Fruit fly (Drosophila melanogaster) whole organism, prepupa: ENCODE measurements around the gene spen.

Source experiments
- Blimp-1 ChIP-seq: fragments of 200-800 bp; sonication (Bioruptor generic); optimal IDR thresholded peaks from 3 replicates; lab custom pipeline; 2017; ENCODE audit warnings: missing biosample characterization, missing genetic modification characterization, mild to moderate bottlenecking, moderate library complexity, missing genetic modification reagents
- CG10631 ChIP-seq: fragments of 200-800 bp; sonication (Bioruptor generic); optimal IDR thresholded peaks from 2 replicates; lab custom pipeline; 2016; ENCODE audit warnings: missing biosample characterization, missing genetic modification characterization
- CG10669 ChIP-seq: fragments of 200-800 bp; sonication (Bioruptor generic); optimal IDR thresholded peaks from 3 replicates; lab custom pipeline; 2018; ENCODE audit warnings: missing biosample characterization, mild to moderate bottlenecking, missing genetic modification characterization, moderate library complexity
- CG11294 ChIP-seq: fragments of 200-800 bp; sonication (Bioruptor generic); IDR thresholded peaks from 2 replicates; pipeline ENCODE4 v1.3.6; 2022; ENCODE audit warnings: missing biosample characterization, missing genetic modification characterization
- CG11762 ChIP-seq: fragments of 200-800 bp; sonication (Bioruptor generic); optimal IDR thresholded peaks from 3 replicates; lab custom pipeline; 2016; ENCODE audit warnings: missing biosample characterization, missing genetic modification characterization; ENCODE audit not compliant: insufficient read depth
- CG11902 ChIP-seq: fragments of 200-800 bp; sonication (Bioruptor generic); optimal IDR thresholded peaks from 3 replicates; lab custom pipeline; 2016; ENCODE audit warnings: missing biosample characterization, missing genetic modification characterization
- CG1621 ChIP-seq: fragments of 200-800 bp; sonication (Bioruptor generic); optimal IDR thresholded peaks from 3 replicates; lab custom pipeline; 2018; ENCODE audit warnings: missing biosample characterization, mild to moderate bottlenecking, missing genetic modification characterization
- CG16779 ChIP-seq: fragments of 200-800 bp; sonication (Bioruptor generic); optimal IDR thresholded peaks from 3 replicates; lab custom pipeline; 2017; ENCODE audit warnings: missing biosample characterization, mild to moderate bottlenecking, missing genetic modification characterization
- CG3032 ChIP-seq: fragments of 200-800 bp; optimal IDR thresholded peaks from 2 replicates; lab custom pipeline; 2019; ENCODE audit warnings: missing biosample characterization, mild to moderate bottlenecking, missing genetic modification characterization, moderate library complexity
- CG31627 ChIP-seq: fragments of 200-800 bp; sonication (Bioruptor generic); optimal IDR thresholded peaks from 3 replicates; lab custom pipeline; 2016; ENCODE audit warnings: missing biosample characterization, missing genetic modification characterization
- CG32006 ChIP-seq: fragments of 200-800 bp; sonication (Bioruptor generic); optimal IDR thresholded peaks from 3 replicates; lab custom pipeline; 2017; ENCODE audit warnings: missing biosample characterization, mild to moderate bottlenecking, missing genetic modification characterization
- CG34406 ChIP-seq: fragments of 200-800 bp; sonication (Bioruptor generic); optimal IDR thresholded peaks from 3 replicates; lab custom pipeline; 2016; ENCODE audit warnings: missing biosample characterization, missing genetic modification characterization
- CG3919 ChIP-seq: fragments of 200-800 bp; sonication (Bioruptor generic); optimal IDR thresholded peaks from 3 replicates; lab custom pipeline; 2016; ENCODE audit warnings: missing biosample characterization, missing genetic modification characterization
- CG4318 ChIP-seq: fragments of 200-800 bp; sonication (Bioruptor generic); optimal IDR thresholded peaks from 3 replicates; lab custom pipeline; 2017; ENCODE audit warnings: missing biosample characterization, mild to moderate bottlenecking, missing genetic modification characterization
- CG6276 ChIP-seq: fragments of 200-800 bp; sonication (Bioruptor generic); optimal IDR thresholded peaks from 2 replicates; lab custom pipeline; 2017; ENCODE audit warnings: missing biosample characterization, mild to moderate bottlenecking, missing genetic modification characterization
- CG6808 ChIP-seq: fragments of 200-800 bp; sonication (Bioruptor generic); optimal IDR thresholded peaks from 3 replicates; lab custom pipeline; 2017; ENCODE audit warnings: missing biosample characterization, missing genetic modification characterization, mild to moderate bottlenecking, moderate library complexity, missing genetic modification reagents
- CG8319 ChIP-seq: fragments of 200-800 bp; sonication (Bioruptor generic); optimal IDR thresholded peaks from 3 replicates; lab custom pipeline; 2016; ENCODE audit warnings: missing biosample characterization, missing genetic modification characterization
- CG9139 ChIP-seq: fragments of 200-800 bp; sonication (Bioruptor generic); optimal IDR thresholded peaks from 3 replicates; lab custom pipeline; 2017; ENCODE audit warnings: missing biosample characterization, mild to moderate bottlenecking, missing genetic modification characterization
- Eip78C ChIP-seq: fragments of 200-800 bp; sonication (Bioruptor generic); peaks from one replicate; lab custom pipeline; 2016; ENCODE audit warnings: missing biosample characterization, missing genetic modification characterization
- Ets21C ChIP-seq: fragments of 200-800 bp; sonication (Bioruptor generic); optimal IDR thresholded peaks from 3 replicates; lab custom pipeline; 2016; ENCODE audit warnings: missing biosample characterization, missing genetic modification characterization
- Gug ChIP-seq: fragments of 200-800 bp; sonication (Bioruptor generic); IDR thresholded peaks from 2 replicates; pipeline ENCODE4 v1.3.6; 2022; ENCODE audit warnings: missing biosample characterization, missing genetic modification characterization
- Hr39 ChIP-seq: fragments of 200-800 bp; sonication (Bioruptor generic); optimal IDR thresholded peaks from 2 replicates; lab custom pipeline; 2016; ENCODE audit warnings: missing biosample characterization, missing genetic modification characterization
- Hr4 ChIP-seq: fragments of 200-800 bp; sonication (Bioruptor generic); optimal IDR thresholded peaks from 3 replicates; lab custom pipeline; 2016; ENCODE audit warnings: missing biosample characterization, missing genetic modification characterization
- Lpt ChIP-seq: fragments of 200-800 bp; sonication (Bioruptor generic); optimal IDR thresholded peaks from 3 replicates; lab custom pipeline; 2016; ENCODE audit warnings: missing biosample characterization, missing genetic modification characterization
- OdsH ChIP-seq: fragments of 200-800 bp; sonication (Bioruptor generic); optimal IDR thresholded peaks from 3 replicates; lab custom pipeline; 2016; ENCODE audit warnings: missing biosample characterization, missing genetic modification characterization
- Smox ChIP-seq: fragments of 200-800 bp; sonication (Bioruptor generic); optimal IDR thresholded peaks from 3 replicates; lab custom pipeline; 2016; ENCODE audit warnings: missing biosample characterization, missing genetic modification characterization
- Sox102F ChIP-seq: fragments of 200-800 bp; sonication (Bioruptor generic); optimal IDR thresholded peaks from 2 replicates; lab custom pipeline; 2016; ENCODE audit warnings: missing biosample characterization, mild to moderate bottlenecking, missing genetic modification characterization
- Sox14 ChIP-seq: fragments of 200-800 bp; sonication (Bioruptor generic); optimal IDR thresholded peaks from 3 replicates; lab custom pipeline; 2016; ENCODE audit warnings: missing biosample characterization, missing genetic modification characterization
- Sox15 ChIP-seq: fragments of 200-800 bp; sonication (Bioruptor generic); optimal IDR thresholded peaks from 3 replicates; lab custom pipeline; 2016; ENCODE audit warnings: missing biosample characterization, missing genetic modification characterization
- cyc ChIP-seq: fragments of 200-800 bp; sonication (Bioruptor generic); optimal IDR thresholded peaks from 3 replicates; lab custom pipeline; 2016; ENCODE audit warnings: missing biosample characterization, missing genetic modification characterization
- dac ChIP-seq: fragments of 200-800 bp; sonication (Bioruptor generic); optimal IDR thresholded peaks from 2 replicates; lab custom pipeline; 2017; ENCODE audit warnings: missing biosample characterization, mild to moderate bottlenecking, missing genetic modification characterization
- dsx ChIP-seq: fragments of 200-800 bp; optimal IDR thresholded peaks from 3 replicates; lab custom pipeline; 2019; ENCODE audit warnings: missing biosample characterization, mild to moderate bottlenecking, missing genetic modification characterization, moderate library complexity; ENCODE audit not compliant: poor library complexity, severe bottlenecking
- eg ChIP-seq: fragments of 200-800 bp; sonication (Bioruptor generic); IDR thresholded peaks from 3 replicates; pipeline ENCODE4 v1.3.6; 2022; ENCODE audit warnings: missing biosample characterization, missing genetic modification characterization
- esn ChIP-seq: fragments of 200-800 bp; sonication (Bioruptor generic); optimal IDR thresholded peaks from 2 replicates; lab custom pipeline; 2016; ENCODE audit warnings: missing biosample characterization, mild to moderate bottlenecking, missing genetic modification characterization, moderate library complexity
- fd59A ChIP-seq: fragments of 200-800 bp; sonication (Bioruptor generic); optimal IDR thresholded peaks from 2 replicates; lab custom pipeline; 2017; ENCODE audit warnings: missing biosample characterization, mild to moderate bottlenecking, missing genetic modification characterization, missing genetic modification reagents
- fd85E ChIP-seq: fragments of 200-800 bp; sonication (Bioruptor generic); optimal IDR thresholded peaks from 3 replicates; lab custom pipeline; 2016; ENCODE audit warnings: missing biosample characterization, missing genetic modification characterization
- fkh ChIP-seq: fragments of 200-800 bp; sonication (Bioruptor generic); optimal IDR thresholded peaks from 3 replicates; lab custom pipeline; 2017; ENCODE audit warnings: missing biosample characterization, mild to moderate bottlenecking, missing genetic modification characterization, moderate library complexity
- lz ChIP-seq: fragments of 200-800 bp; sonication (Bioruptor generic); optimal IDR thresholded peaks from 3 replicates; lab custom pipeline; 2016; ENCODE audit warnings: missing biosample characterization, missing genetic modification characterization
- net ChIP-seq: fragments of 200-800 bp; sonication (Bioruptor generic); optimal IDR thresholded peaks from 3 replicates; lab custom pipeline; 2016; ENCODE audit warnings: missing biosample characterization, missing genetic modification characterization
- pdm3 ChIP-seq: fragments of 200-800 bp; sonication (Bioruptor generic); optimal IDR thresholded peaks from 3 replicates; lab custom pipeline; 2016; ENCODE audit warnings: missing biosample characterization, missing genetic modification characterization
- salr ChIP-seq, 2 experiments: fragments of 200-800 bp; sonication (Bioruptor generic); optimal IDR thresholded peaks; 3 replicates each; lab custom pipeline; 2016 to 2018; ENCODE audit warnings: missing biosample characterization in 2 of 2, missing genetic modification characterization in 2 of 2, mild to moderate bottlenecking in 1 of 2
- spab ChIP-seq: fragments of 200-800 bp; sonication (Bioruptor generic); optimal IDR thresholded peaks from 2 replicates; lab custom pipeline; 2017; ENCODE audit warnings: missing biosample characterization, mild to moderate bottlenecking, missing genetic modification characterization, missing genetic modification reagents
- ss ChIP-seq, 2 experiments: fragments of 200-800 bp; sonication (Bioruptor generic); optimal IDR thresholded peaks; 2 replicates in 1 of 2; 3 replicates in 1 of 2; lab custom pipeline; 2017 to 2018; ENCODE audit warnings: mild to moderate bottlenecking in 2 of 2, missing biosample characterization in 2 of 2, missing genetic modification characterization in 2 of 2, moderate library complexity in 1 of 2
- svp ChIP-seq: fragments of 200-800 bp; sonication (Bioruptor generic); peaks from one replicate; lab custom pipeline; 2016; ENCODE audit warnings: missing biosample characterization, missing genetic modification characterization
- topi ChIP-seq: fragments of 200-800 bp; sonication (Bioruptor generic); optimal IDR thresholded peaks from 3 replicates; lab custom pipeline; 2016; ENCODE audit warnings: missing biosample characterization, missing genetic modification characterization
- vri ChIP-seq: fragments of 200-800 bp; sonication (Bioruptor generic); optimal IDR thresholded peaks from 3 replicates; lab custom pipeline; 2016; ENCODE audit warnings: missing biosample characterization, mild to moderate bottlenecking, missing genetic modification characterization

The spen gene

DNA sequence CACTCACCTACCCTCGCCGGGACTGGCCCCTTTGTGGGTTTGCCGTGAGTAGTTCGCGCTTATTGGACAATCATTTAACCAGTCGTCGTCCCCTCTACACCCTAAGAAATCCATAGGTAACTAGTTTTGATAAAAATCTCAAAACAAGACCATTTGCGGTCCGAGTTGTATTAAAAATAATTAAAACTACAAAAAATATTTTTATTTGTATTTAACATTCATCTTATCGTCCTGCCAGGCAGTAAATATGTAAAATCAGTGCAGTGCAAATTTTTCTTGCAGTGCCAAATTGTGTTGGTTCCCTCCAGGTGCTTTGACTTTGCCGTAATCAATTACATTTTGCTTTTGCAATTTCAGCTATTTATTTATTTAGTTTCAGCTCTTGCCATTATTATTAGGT is 85.0 kb downstream of the spen start (continued):
- no peak for TF ChIP-seq CG6808 (GFP tag; lab: Kevin White, UChicago)
- TF ChIP-seq, all 60 proteins: peak for 15

DNA sequence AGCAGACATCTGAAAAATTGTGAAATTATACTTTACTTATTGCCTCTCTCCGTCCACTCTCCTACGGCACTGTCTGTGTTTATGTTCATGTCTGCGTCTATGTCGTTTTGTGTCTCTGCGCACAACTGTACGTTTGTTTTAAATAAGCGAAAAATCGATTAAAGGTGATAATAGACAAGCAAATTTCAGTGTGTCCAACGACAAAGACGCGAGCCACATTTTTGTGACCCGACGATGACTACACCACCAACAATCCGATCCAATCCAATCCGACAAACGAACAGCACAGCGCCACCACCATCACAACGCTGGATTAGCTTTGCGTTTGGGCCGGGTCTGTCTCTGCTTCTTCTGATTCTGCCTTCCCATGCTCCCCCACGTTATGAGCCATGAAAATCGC is 85.7 kb downstream of the spen start:
- no peak for TF ChIP-seq fkh (GFP tag; lab: Kevin White, UChicago)
- no peak for TF ChIP-seq CG10631
- TF ChIP-seq fd85E (GFP tag; lab: Kevin White, UChicago), result no peak
- TF ChIP-seq cyc (GFP tag; lab: Kevin White, UChicago), result no peak
- TF ChIP-seq Sox15 (GFP tag; lab: Kevin White, UChicago), result no peak
- no peak for TF ChIP-seq eg (GFP tag; lab: Robert Waterston, UW)
- no peak for TF ChIP-seq pdm3
- no peak for TF ChIP-seq fd59A (GFP tag; lab: Kevin White, UChicago)
- TF ChIP-seq CG31627, result no peak
- no peak for TF ChIP-seq CG3032 (tag; lab: Kevin White, UChicago)
- TF ChIP-seq salr (GFP tag; optimal IDR thresholded peaks at IDR 0.05; lab: Kevin White, UChicago), result no peak
- no peak for TF ChIP-seq ss (GFP tag; optimal IDR thresholded peaks at IDR 0.05; lab: Kevin White, UChicago)
- no peak for TF ChIP-seq CG6276 (GFP tag; lab: Kevin White, UChicago)
- no peak for TF ChIP-seq CG11762 (GFP tag; lab: Kevin White, UChicago)
- no peak for TF ChIP-seq CG9139 (GFP tag; lab: Kevin White, UChicago)
- no peak for TF ChIP-seq Sox102F (GFP tag; lab: Kevin White, UChicago)

DNA sequence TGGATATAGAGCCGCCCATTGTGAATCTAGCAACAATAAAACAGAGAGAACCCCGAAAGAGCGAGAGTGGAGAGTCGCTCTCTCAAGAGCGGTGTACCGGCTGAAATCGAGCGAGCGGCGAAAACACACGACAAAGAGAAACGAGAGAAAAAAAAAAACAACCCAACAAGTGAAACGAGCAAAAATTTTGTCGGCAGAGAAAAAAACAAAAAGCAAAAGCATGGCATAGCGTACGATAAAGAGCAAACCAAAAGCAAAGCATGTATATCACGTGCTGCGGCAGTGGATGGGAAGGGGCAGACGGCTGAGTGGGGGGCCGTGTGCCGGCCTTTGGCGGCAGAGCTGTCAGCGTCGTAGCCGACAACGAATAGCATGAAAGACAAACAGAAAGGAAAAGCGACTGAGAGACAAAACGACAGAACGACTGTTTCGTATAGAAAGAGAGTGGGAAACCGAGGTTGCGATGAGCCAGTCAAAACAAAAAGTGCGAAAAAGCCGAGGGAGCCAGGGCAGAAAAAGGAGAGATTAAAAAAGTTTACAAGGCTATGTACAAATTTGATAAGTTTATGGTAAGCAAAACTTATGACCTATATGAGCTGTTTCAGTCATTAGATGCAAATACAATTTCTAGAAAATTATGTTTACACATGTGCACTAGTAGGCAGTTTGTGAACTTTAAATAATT is 88.0 kb downstream of the spen start:
- TF ChIP-seq CG8319 (GFP tag; lab: Kevin White, UChicago), result peak; percentile 8
- TF ChIP-seq Lpt (GFP tag; lab: Kevin White, UChicago), result peak; percentile 79
- peak; percentile 82 for TF ChIP-seq CG6276 (GFP tag; lab: Kevin White, UChicago)
- peak; percentile 92 for TF ChIP-seq eg (GFP tag; lab: Robert Waterston, UW)
- peak; percentile 75 for TF ChIP-seq CG1621
- peak; percentile 66; the same call in 1 of the 2 replicates for TF ChIP-seq CG11294
- no peak for TF ChIP-seq dac (GFP tag; lab: Kevin White, UChicago)
- no peak for TF ChIP-seq CG4318 (GFP tag; lab: Kevin White, UChicago)
- peak; percentile 38 for TF ChIP-seq esn
- TF ChIP-seq CG32006, result peak; percentile 37
- peak; percentile 56 for TF ChIP-seq dsx (GFP tag; lab: Kevin White, UChicago)
- no peak for TF ChIP-seq Smox (GFP tag; lab: Kevin White, UChicago)
- peak; percentile 60 for TF ChIP-seq spab (GFP tag; lab: Kevin White, UChicago)
- no peak for TF ChIP-seq CG11902
- no peak for TF ChIP-seq cyc (GFP tag; lab: Kevin White, UChicago)
- no peak for TF ChIP-seq svp
- TF ChIP-seq Hr39 (GFP tag; lab: Kevin White, UChicago), result no peak
- TF ChIP-seq fkh (GFP tag; lab: Kevin White, UChicago), result peak; percentile 80
- TF ChIP-seq vri (GFP tag; lab: Kevin White, UChicago), result no peak
- TF ChIP-seq lz (GFP tag; lab: Kevin White, UChicago), result no peak
- no peak for TF ChIP-seq Hr4 (GFP tag; lab: Kevin White, UChicago)
- peak; percentile 56 for TF ChIP-seq CG3919 (GFP tag; lab: Kevin White, UChicago)
- TF ChIP-seq Eip78C (GFP tag; lab: Kevin White, UChicago), result peak; percentile 88
- no peak for TF ChIP-seq CG10669 (GFP tag; lab: Kevin White, UChicago)
- peak; percentile 43 for TF ChIP-seq CG34406
- peak; percentile 43 for TF ChIP-seq Sox14 (GFP tag; lab: Kevin White, UChicago)
- TF ChIP-seq Gug (GFP tag; lab: Robert Waterston, UW), result no peak
- peak; percentile 76 for TF ChIP-seq net (GFP tag; lab: Kevin White, UChicago)
- TF ChIP-seq CG16779 (tag; lab: Kevin White, UChicago), result peak; percentile 85
- no peak for TF ChIP-seq pdm3
- no peak for TF ChIP-seq OdsH (GFP tag; lab: Kevin White, UChicago)
- no peak for TF ChIP-seq fd85E (GFP tag; lab: Kevin White, UChicago)
- peak; percentile 79 for TF ChIP-seq CG6808 (GFP tag; lab: Kevin White, UChicago)
- TF ChIP-seq ss (GFP tag; optimal IDR thresholded peaks at IDR 0.05; lab: Kevin White, UChicago), result peak; percentile 87 to 93
- TF ChIP-seq Ets21C (GFP tag; lab: Kevin White, UChicago), result no peak
- no peak for TF ChIP-seq topi (GFP tag; lab: Kevin White, UChicago)
- no peak for TF ChIP-seq Blimp-1 (GFP tag; lab: Kevin White, UChicago)
- TF ChIP-seq Sox102F (GFP tag; lab: Kevin White, UChicago), result no peak
